Worm (Caenorhabditis elegans) whole organism, late embryonic: ENCODE results near the gene M176.11.

Experiments
- C38D4.7 ChIP-seq: fragments of 200-800 bp; sonication (Bioruptor generic); optimal IDR thresholded peaks from 2 replicates; lab custom pipeline; 2018; ENCODE audit warnings: mild to moderate bottlenecking, missing genetic modification characterization, moderate library complexity, missing compliant biosample characterization
- K02D7.2 ChIP-seq: sonication (generic microtip); optimal IDR thresholded peaks from 2 replicates; lab custom pipeline; 2017; ENCODE audit warnings: mild to moderate bottlenecking, missing genetic modification characterization, missing compliant biosample characterization
- K09A11.1 ChIP-seq: sonication (generic microtip); optimal IDR thresholded peaks from 2 replicates; lab custom pipeline; 2017; ENCODE audit warnings: antibody characterized with exemption, mild to moderate bottlenecking, missing genetic modification characterization, missing compliant biosample characterization; ENCODE audit not compliant: insufficient read depth
- T23F11.4 ChIP-seq: fragments of 200-800 bp; sonication (Bioruptor generic); optimal IDR thresholded peaks from 2 replicates; lab custom pipeline; 2018; ENCODE audit warnings: mild to moderate bottlenecking, missing genetic modification characterization, missing compliant biosample characterization
- ama-1 ChIP-seq: fragments of 150-350 bp; optimal IDR thresholded peaks from 2 replicates; lab custom pipeline; 2014
- ceh-14 ChIP-seq: sonication (generic microtip); optimal IDR thresholded peaks from 2 replicates; lab custom pipeline; 2016; ENCODE audit warnings: missing genotype, missing genetic modification characterization, missing compliant biosample characterization
- ceh-19 ChIP-seq: fragments of 200-800 bp; sonication (Bioruptor generic); optimal IDR thresholded peaks from 2 replicates; lab custom pipeline; 2018; ENCODE audit warnings: mild to moderate bottlenecking, missing genetic modification characterization, missing compliant biosample characterization
- ceh-30 ChIP-seq: fragments of 150-350 bp; optimal IDR thresholded peaks from 2 replicates; lab custom pipeline; 2014; ENCODE audit warnings: missing biosample characterization, missing genetic modification characterization
- ceh-31 ChIP-seq: sonication (generic microtip); optimal IDR thresholded peaks from 2 replicates; lab custom pipeline; 2016; ENCODE audit warnings: missing genetic modification characterization, missing compliant biosample characterization
- ceh-34 ChIP-seq: sonication (generic microtip); optimal IDR thresholded peaks from 2 replicates; lab custom pipeline; 2016; ENCODE audit warnings: mild to moderate bottlenecking, missing genetic modification characterization, missing compliant biosample characterization
- ceh-45 ChIP-seq: fragments of 200-800 bp; sonication (Bioruptor generic); IDR thresholded peaks from 2 replicates; pipeline ENCODE4 v1.3.6; 2022; ENCODE audit warnings: missing genetic modification reagents, missing genetic modification characterization, missing compliant biosample characterization
- ceh-48 ChIP-seq: sonication (generic microtip); optimal IDR thresholded peaks from 2 replicates; lab custom pipeline; 2016; ENCODE audit warnings: missing genetic modification characterization, inconsistent platforms, missing compliant biosample characterization
- ceh-9 ChIP-seq: sonication (generic microtip); optimal IDR thresholded peaks from 2 replicates; lab custom pipeline; 2016; ENCODE audit warnings: mild to moderate bottlenecking, missing genetic modification characterization, inconsistent platforms, missing compliant biosample characterization
- che-1 ChIP-seq: sonication (generic microtip); optimal IDR thresholded peaks from 2 replicates; lab custom pipeline; 2016; ENCODE audit warnings: mild to moderate bottlenecking, missing genetic modification characterization, missing compliant biosample characterization
- dmd-4 ChIP-seq: sonication (generic microtip); optimal IDR thresholded peaks from 2 replicates; lab custom pipeline; 2016; ENCODE audit warnings: borderline replicate concordance, missing genetic modification characterization, missing compliant biosample characterization
- elt-4 ChIP-seq: sonication (generic microtip); optimal IDR thresholded peaks from 2 replicates; lab custom pipeline; 2016; ENCODE audit warnings: missing genetic modification characterization, missing compliant biosample characterization
- fax-1 ChIP-seq: sonication (generic microtip); optimal IDR thresholded peaks from 2 replicates; lab custom pipeline; 2016; ENCODE audit warnings: missing genotype, missing genetic modification characterization, missing compliant biosample characterization
- fkh-6 ChIP-seq: sonication (generic microtip); optimal IDR thresholded peaks from 2 replicates; lab custom pipeline; 2016; ENCODE audit warnings: missing genetic modification characterization, missing compliant biosample characterization
- lim-6 ChIP-seq: sonication (generic microtip); optimal IDR thresholded peaks from 2 replicates; lab custom pipeline; 2016; ENCODE audit warnings: missing genetic modification characterization, missing compliant biosample characterization
- lin-11 ChIP-seq: fragments of 200-800 bp; sonication (Bioruptor generic); optimal IDR thresholded peaks from 2 replicates; lab custom pipeline; 2018; ENCODE audit warnings: mild to moderate bottlenecking, missing genetic modification characterization, missing compliant biosample characterization
- madf-2 ChIP-seq: sonication (generic microtip); optimal IDR thresholded peaks from 2 replicates; lab custom pipeline; 2017; ENCODE audit warnings: missing genetic modification characterization, missing compliant biosample characterization
- nfya-1 ChIP-seq: sonication (generic microtip); optimal IDR thresholded peaks from 2 replicates; lab custom pipeline; 2017; ENCODE audit warnings: missing genetic modification characterization, mild to moderate bottlenecking, missing compliant biosample characterization, antibody characterized with exemption, moderate library complexity
- nhr-232 ChIP-seq: sonication (generic microtip); optimal IDR thresholded peaks from 2 replicates; lab custom pipeline; 2016; ENCODE audit warnings: missing genetic modification characterization, missing compliant biosample characterization
- npax-4 ChIP-seq: sonication (generic microtip); optimal IDR thresholded peaks from 2 replicates; lab custom pipeline; 2016; ENCODE audit warnings: missing genetic modification characterization, missing compliant biosample characterization
- odd-2 ChIP-seq: sonication (generic microtip); optimal IDR thresholded peaks from 2 replicates; lab custom pipeline; 2017; ENCODE audit warnings: antibody characterized with exemption, mild to moderate bottlenecking, missing genetic modification characterization, missing compliant biosample characterization
- pax-1 ChIP-seq: fragments of 150-350 bp; optimal IDR thresholded peaks from 2 replicates; lab custom pipeline; 2014; ENCODE audit warnings: missing biosample characterization, missing genetic modification characterization
- pha-4 ChIP-seq: fragments of 150-350 bp; optimal IDR thresholded peaks from 2 replicates; lab custom pipeline; 2018; ENCODE audit warnings: missing biosample characterization, missing genetic modification reagents, missing genetic modification characterization
- pros-1 ChIP-seq: fragments of 150-350 bp; optimal IDR thresholded peaks from 2 replicates; lab custom pipeline; 2014; ENCODE audit warnings: missing biosample characterization, missing genetic modification reagents, missing genetic modification characterization
- sdc-2 ChIP-seq: sonication (generic microtip); optimal IDR thresholded peaks from 2 replicates; lab custom pipeline; 2016; ENCODE audit warnings: missing genotype, missing genetic modification characterization, missing compliant biosample characterization
- sox-2 ChIP-seq: fragments of 200-800 bp; sonication (Bioruptor generic); IDR thresholded peaks from 2 replicates; pipeline ENCODE4 v1.3.6; 2022; ENCODE audit warnings: missing genetic modification reagents, missing genetic modification characterization, missing compliant biosample characterization
- sox-4 ChIP-seq: sonication (generic microtip); optimal IDR thresholded peaks from 2 replicates; lab custom pipeline; 2017; ENCODE audit warnings: mild to moderate bottlenecking, missing genetic modification characterization, inconsistent platforms, missing compliant biosample characterization
- tbx-7 ChIP-seq: sonication (generic microtip); optimal IDR thresholded peaks from 2 replicates; lab custom pipeline; 2016; ENCODE audit warnings: missing genotype, missing genetic modification characterization, missing compliant biosample characterization
- ttx-3 ChIP-seq: sonication (generic microtip); optimal IDR thresholded peaks from 2 replicates; lab custom pipeline; 2016; ENCODE audit warnings: missing genetic modification reagents, missing genetic modification characterization, missing compliant biosample characterization
- unc-3 ChIP-seq, 2 experiments: fragments of 200-800 bp in 1 of 2; sonication (Bioruptor generic) in 1 of 2; sonication (generic microtip) in 1 of 2; conservative IDR thresholded peaks in 1 of 2; optimal IDR thresholded peaks in 1 of 2; 2 replicates each; pipeline versions ENCODE4 v1.3.6 to Lab custom; 2016 to 2022; ENCODE audit warnings: missing compliant biosample characterization in 2 of 2, missing genetic modification characterization in 2 of 2, missing genetic modification reagents in 1 of 2
- unc-42 ChIP-seq: sonication (generic microtip); optimal IDR thresholded peaks from 2 replicates; lab custom pipeline; 2016; ENCODE audit warnings: missing genotype, missing genetic modification characterization, missing compliant biosample characterization
- zip-5 ChIP-seq: sonication (generic microtip); optimal IDR thresholded peaks from 2 replicates; lab custom pipeline; 2016; ENCODE audit warnings: missing genetic modification characterization, missing compliant biosample characterization
- ztf-16 ChIP-seq: sonication (generic microtip); optimal IDR thresholded peaks from 2 replicates; lab custom pipeline; 2017; ENCODE audit warnings: missing genetic modification characterization, missing compliant biosample characterization

The M176.11 gene

ce11 chrII:9378174-9378573, 43.9 kb upstream of the M176.11 start:
- no peak for TF ChIP-seq pros-1

- TF ChIP-seq T23F11.4 (GFP tag; lab: Kevin White, UChicago) (no peak), lim-6 (tag; lab: Kevin White, UChicago) (no peak), pax-1 (tag; lab: Kevin White, UChicago) (no peak), dmd-4 (tag; lab: Kevin White, UChicago) (no peak)
Measured at ce11 chrII:9379796-9380195, 42.3 kb upstream of the M176.11 start, which contains the start of gene srh-48. Gene srh-48, plus strand, starts transcription at chrII:9380096.

ce11 chrII:9385241-9385640, 36.8 kb upstream of the M176.11 start, which contains the start of gene C06C3.7:
Gene C06C3.7, plus strand, starts transcription at chrII:9385541.
- TF ChIP-seq ceh-9 (tag; lab: Kevin White, UChicago): no peak
- no peak for TF ChIP-seq C38D4.7 (GFP tag; lab: Kevin White, UChicago)
- no peak for TF ChIP-seq ztf-16
- no peak for TF ChIP-seq sdc-2 (tag; lab: Kevin White, UChicago)
- TF ChIP-seq npax-4 (tag; lab: Kevin White, UChicago): no peak
- TF ChIP-seq pax-1 (tag; lab: Kevin White, UChicago): no peak
- TF ChIP-seq sox-2 (GFP tag; lab: Robert Waterston, UW): no peak
- TF ChIP-seq pha-4 (tag; lab: Kevin White, UChicago): no peak
- no peak for TF ChIP-seq K02D7.2
- no peak for TF ChIP-seq odd-2 (tag; lab: Kevin White, UChicago)
- no peak for TF ChIP-seq tbx-7

- TF ChIP-seq elt-4 (tag; lab: Kevin White, UChicago) (no peak), sox-4 (tag; lab: Kevin White, UChicago) (no peak), ttx-3 (tag; lab: Kevin White, UChicago) (no peak), madf-2 (tag; lab: Kevin White, UChicago) (no peak), ceh-48 (tag; lab: Kevin White, UChicago) (no peak)
Measured at ce11 chrII:9392724-9393123, 29.3 kb upstream of the M176.11 start, which contains the start of gene lido-17. Gene lido-17, minus strand, starts transcription at chrII:9392824.

ce11 chrII:9397496-9397895, 24.6 kb upstream of the M176.11 start, which contains the start of gene Y51B9A.9:
Gene Y51B9A.9, minus strand, starts transcription at chrII:9397596.
- TF ChIP-seq fkh-6 (tag; lab: Kevin White, UChicago) (no peak), fax-1 (tag; lab: Kevin White, UChicago) (no peak), ceh-34 (tag; lab: Kevin White, UChicago) (no peak), zip-5 (tag; lab: Kevin White, UChicago) (no peak), K09A11.1 (no peak), ceh-31 (tag; lab: Kevin White, UChicago) (no peak), unc-3 (GFP tag; conservative IDR thresholded peaks at IDR 0.05; lab: Robert Waterston, UW) (no peak), unc-3 (tag; optimal IDR thresholded peaks at IDR 0.05; lab: Kevin White, UChicago) (no peak), ceh-30 (no peak), ama-1 (lab: Kevin White, UChicago) (no peak), pha-4 (tag; lab: Kevin White, UChicago) (no peak), nhr-232 (tag; lab: Kevin White, UChicago) (no peak), ceh-19 (no peak), ztf-16 (no peak), elt-4 (tag; lab: Kevin White, UChicago) (no peak)

- TF ChIP-seq tbx-7 (no peak), ceh-14 (tag; lab: Kevin White, UChicago) (no peak), lin-11 (tag; lab: Kevin White, UChicago) (no peak), madf-2 (tag; lab: Kevin White, UChicago) (no peak), ceh-45 (GFP tag; lab: Robert Waterston, UW) (no peak), nfya-1 (tag; lab: Kevin White, UChicago) (no peak), pros-1 (no peak), che-1 (tag; lab: Kevin White, UChicago) (no peak), unc-42 (no peak)
Measured at ce11 chrII:9398370-9398901, 23.6 kb upstream of the M176.11 start, which contains the start of the genes Y51B9A.14 and Y51B9A.8. Gene Y51B9A.14, minus strand, starts transcription at chrII:9398470. Gene Y51B9A.8, plus strand, starts transcription at chrII:9398851.
